Fruit fly (Drosophila melanogaster) whole organism, embryonic: ENCODE measurements around the gene Trl.

Source experiments
- Abd-B ChIP-seq: fragments of 200-800 bp; sonication (Bioruptor generic); optimal IDR thresholded peaks from 2 replicates; lab custom pipeline; 2018; ENCODE audit warnings: missing biosample characterization, mild to moderate bottlenecking, missing genetic modification characterization, moderate library complexity
- CG10147 ChIP-seq: fragments of 200-800 bp; sonication (Bioruptor generic); optimal IDR thresholded peaks from 2 replicates; lab custom pipeline; 2019; ENCODE audit warnings: missing biosample characterization, mild to moderate bottlenecking, missing genetic modification characterization, moderate library complexity
- CG11723 ChIP-seq: fragments of 200-800 bp; sonication (Bioruptor generic); optimal IDR thresholded peaks from 2 replicates; lab custom pipeline; 2017; ENCODE audit warnings: missing biosample characterization, mild to moderate bottlenecking, missing genetic modification characterization
- CG12942 ChIP-seq: fragments of 200-800 bp; sonication (Bioruptor generic); optimal IDR thresholded peaks from 3 replicates; lab custom pipeline; 2016; ENCODE audit warnings: missing biosample characterization, missing genetic modification characterization
- CG14014 ChIP-seq: fragments of 200-800 bp; sonication (Bioruptor generic); IDR thresholded peaks from 2 replicates; pipeline ENCODE4 v1.3.6; 2022; ENCODE audit warnings: missing biosample characterization, missing genetic modification characterization
- CG14965 ChIP-seq: fragments of 200-800 bp; sonication (Bioruptor generic); optimal IDR thresholded peaks from 2 replicates; lab custom pipeline; 2016; ENCODE audit warnings: missing biosample characterization, missing genetic modification characterization, borderline replicate concordance
- CG1603 ChIP-seq: fragments of 200-800 bp; sonication (Bioruptor generic); optimal IDR thresholded peaks from 2 replicates; lab custom pipeline; 2019; ENCODE audit warnings: missing biosample characterization, mild to moderate bottlenecking, missing genetic modification characterization, moderate library complexity
- CG16813 ChIP-seq: fragments of 200-800 bp; sonication (Bioruptor generic); IDR thresholded peaks from 3 replicates; pipeline ENCODE4 v1.3.6; 2022; ENCODE audit warnings: missing biosample characterization, missing genetic modification characterization; ENCODE audit not compliant: partially characterized antibody
- CG17829 ChIP-seq: fragments of 200-800 bp; optimal IDR thresholded peaks from 2 replicates; lab custom pipeline; 2019; ENCODE audit warnings: missing biosample characterization, mild to moderate bottlenecking, missing genetic modification characterization, moderate library complexity
- CG18619 ChIP-seq: fragments of 200-800 bp; sonication (Bioruptor generic); optimal IDR thresholded peaks from 3 replicates; lab custom pipeline; 2017; ENCODE audit warnings: missing biosample characterization, mild to moderate bottlenecking, missing genetic modification characterization
- CG2678 ChIP-seq: fragments of 200-800 bp; sonication (Bioruptor generic); optimal IDR thresholded peaks from 3 replicates; lab custom pipeline; 2019; ENCODE audit warnings: missing biosample characterization, mild to moderate bottlenecking, missing genetic modification characterization, moderate library complexity
- CG3838 ChIP-seq: fragments of 200-800 bp; sonication (Bioruptor generic); optimal IDR thresholded peaks from 3 replicates; lab custom pipeline; 2016; ENCODE audit warnings: missing biosample characterization, missing genetic modification characterization
- CG3847 ChIP-seq: fragments of 200-800 bp; sonication (Bioruptor generic); IDR thresholded peaks from 2 replicates; pipeline ENCODE4 v1.3.6; 2022; ENCODE audit warnings: missing biosample characterization, missing genetic modification characterization
- CG42726 ChIP-seq: fragments of 200-800 bp; sonication (Bioruptor generic); IDR thresholded peaks from 2 replicates; pipeline ENCODE4 v1.3.6; 2022; ENCODE audit warnings: missing biosample characterization, missing genetic modification characterization; ENCODE audit not compliant: partially characterized antibody
- CG4328 ChIP-seq: fragments of 200-800 bp; sonication (Bioruptor generic); optimal IDR thresholded peaks from 3 replicates; lab custom pipeline; 2017; ENCODE audit warnings: missing biosample characterization, missing genetic modification reagents, missing genetic modification characterization
- CG4424 ChIP-seq: fragments of 200-800 bp; sonication (Bioruptor generic); optimal IDR thresholded peaks from 3 replicates; lab custom pipeline; 2016; ENCODE audit warnings: missing biosample characterization, missing genetic modification characterization
- CG7271 ChIP-seq: fragments of 200-800 bp; sonication (Bioruptor generic); optimal IDR thresholded peaks from 2 replicates; lab custom pipeline; 2018; ENCODE audit warnings: missing biosample characterization, mild to moderate bottlenecking, missing genetic modification characterization, moderate library complexity
- CG7372 ChIP-seq: fragments of 200-800 bp; sonication (Bioruptor generic); IDR thresholded peaks from 2 replicates; pipeline ENCODE4 v1.3.6; 2022; ENCODE audit warnings: missing biosample characterization, missing genetic modification characterization
- CG8765 ChIP-seq: fragments of 200-800 bp; sonication (Bioruptor generic); IDR thresholded peaks from 2 replicates; pipeline ENCODE4 v1.3.6; 2022; ENCODE audit warnings: missing biosample characterization, missing genetic modification characterization
- CG9932 ChIP-seq: fragments of 200-800 bp; sonication (Bioruptor generic); IDR thresholded peaks from 2 replicates; pipeline ENCODE4 v1.3.6; 2022; ENCODE audit warnings: missing biosample characterization, missing genetic modification characterization
- CoRest ChIP-seq: fragments of 200-800 bp; sonication (Bioruptor generic); optimal IDR thresholded peaks from 3 replicates; lab custom pipeline; 2018; ENCODE audit warnings: missing biosample characterization, mild to moderate bottlenecking, missing genetic modification characterization, moderate library complexity
- D19B ChIP-seq: fragments of 200-800 bp; sonication (Bioruptor generic); optimal IDR thresholded peaks from 2 replicates; lab custom pipeline; 2017; ENCODE audit warnings: missing biosample characterization, mild to moderate bottlenecking, missing genetic modification characterization
- Dad ChIP-seq: fragments of 200-800 bp; sonication (Bioruptor generic); optimal IDR thresholded peaks from 3 replicates; lab custom pipeline; 2016; ENCODE audit warnings: missing biosample characterization, missing genetic modification characterization
- Dek ChIP-seq: fragments of 200-800 bp; sonication (Bioruptor generic); optimal IDR thresholded peaks from 3 replicates; lab custom pipeline; 2019; ENCODE audit warnings: missing biosample characterization, mild to moderate bottlenecking, missing genetic modification characterization, moderate library complexity
- Dll ChIP-seq: fragments of 200-800 bp; sonication (Bioruptor generic); IDR thresholded peaks from 4 replicates; pipeline ENCODE4 v1.3.6; 2022; ENCODE audit warnings: missing biosample characterization, missing genetic modification characterization; ENCODE audit not compliant: partially characterized antibody
- Fer3 ChIP-seq: fragments of 200-800 bp; sonication (Bioruptor generic); optimal IDR thresholded peaks from 2 replicates; lab custom pipeline; 2018; ENCODE audit warnings: missing biosample characterization, mild to moderate bottlenecking, missing genetic modification characterization, moderate library complexity
- H2.0 ChIP-seq: fragments of 200-800 bp; sonication (Bioruptor generic); IDR thresholded peaks from 2 replicates; pipeline ENCODE4 v1.3.6; 2022; ENCODE audit warnings: missing biosample characterization, missing genetic modification characterization
- Opbp ChIP-seq: fragments of 200-800 bp; sonication (Bioruptor generic); IDR thresholded peaks from 3 replicates; pipeline ENCODE4 v1.3.6; 2022; ENCODE audit warnings: missing biosample characterization, missing genetic modification characterization; ENCODE audit not compliant: partially characterized antibody
- Rx ChIP-seq: fragments of 200-800 bp; sonication (Bioruptor generic); IDR thresholded peaks from 2 replicates; pipeline ENCODE4 v1.3.6; 2022; ENCODE audit warnings: missing biosample characterization, missing genetic modification characterization
- ac ChIP-seq: fragments of 200-800 bp; sonication (Bioruptor generic); optimal IDR thresholded peaks from 3 replicates; lab custom pipeline; 2017; ENCODE audit warnings: missing biosample characterization, mild to moderate bottlenecking, missing genetic modification characterization
- ase ChIP-seq: fragments of 200-800 bp; sonication (Bioruptor generic); IDR thresholded peaks from 3 replicates; pipeline ENCODE4 v1.3.6; 2022; ENCODE audit warnings: missing biosample characterization, missing genetic modification characterization
- ftz-f1 ChIP-seq: fragments of 200-800 bp; sonication (Bioruptor generic); optimal IDR thresholded peaks from 2 replicates; lab custom pipeline; 2016; ENCODE audit warnings: missing biosample characterization, missing genetic modification characterization
- gsb-n ChIP-seq: fragments of 200-800 bp; sonication (Bioruptor generic); optimal IDR thresholded peaks from 3 replicates; lab custom pipeline; 2018; ENCODE audit warnings: missing biosample characterization, mild to moderate bottlenecking, missing genetic modification characterization
- hkb ChIP-seq, 2 experiments: fragments of 200-800 bp in 1 of 2; fragments of >200 bp in 1 of 2; sonication (Bioruptor generic) in 1 of 2; IDR thresholded peaks in 1 of 2; optimal IDR thresholded peaks in 1 of 2; 2 replicates each; pipeline versions ENCODE4 v1.3.6 to Lab custom; 2017 to 2022; ENCODE audit warnings: missing biosample characterization in 1 of 2, missing genetic modification characterization in 1 of 2
- inv ChIP-seq: fragments of 200-800 bp; sonication (Bioruptor generic); IDR thresholded peaks from 2 replicates; pipeline ENCODE4 v1.3.6; 2022; ENCODE audit warnings: missing biosample characterization, missing genetic modification characterization; ENCODE audit not compliant: partially characterized antibody
- jumu ChIP-seq: fragments of 200-800 bp; sonication (Bioruptor generic); optimal IDR thresholded peaks from 3 replicates; lab custom pipeline; 2016; ENCODE audit warnings: missing biosample characterization, missing genetic modification characterization
- kni ChIP-seq: fragments of 200-800 bp; sonication (Bioruptor generic); optimal IDR thresholded peaks from 3 replicates; lab custom pipeline; 2017; ENCODE audit warnings: mild to moderate bottlenecking, missing biosample characterization, missing genetic modification reagents, missing genetic modification characterization
- lov ChIP-seq, 2 experiments: fragments of 200-800 bp in 1 of 2; fragments of >200 bp in 1 of 2; sonication (Bioruptor generic) in 1 of 2; IDR thresholded peaks in 1 of 2; optimal IDR thresholded peaks in 1 of 2; 2 replicates in 1 of 2; 3 replicates in 1 of 2; pipeline versions ENCODE4 v1.3.6 to Lab custom; 2017 to 2022; ENCODE audit warnings: missing biosample characterization in 1 of 2, missing genetic modification characterization in 1 of 2
- maf-S ChIP-seq: fragments of 200-800 bp; sonication (Bioruptor generic); optimal IDR thresholded peaks from 2 replicates; lab custom pipeline; 2016; ENCODE audit warnings: missing biosample characterization, missing genetic modification characterization
- otp ChIP-seq: fragments of 200-800 bp; sonication (Bioruptor generic); IDR thresholded peaks from 3 replicates; pipeline ENCODE4, ENCODE4 v1.3.6; 2022; ENCODE audit warnings: missing biosample characterization, missing genetic modification characterization
- p53 ChIP-seq: fragments of 200-800 bp; sonication (Bioruptor generic); optimal IDR thresholded peaks from 2 replicates; lab custom pipeline; 2016; ENCODE audit warnings: missing biosample characterization, missing genetic modification characterization
- ro ChIP-seq: fragments of 200-800 bp; sonication (Bioruptor generic); IDR thresholded peaks from 2 replicates; pipeline ENCODE4 v1.3.6; 2022; ENCODE audit warnings: missing biosample characterization, missing genetic modification characterization
- tna ChIP-seq: fragments of 200-800 bp; sonication (Bioruptor generic); IDR thresholded peaks from 2 replicates; pipeline ENCODE4 v1.3.6; 2022; ENCODE audit warnings: missing biosample characterization, missing genetic modification characterization; ENCODE audit not compliant: partially characterized antibody
- tx ChIP-seq: fragments of 200-800 bp; sonication (Bioruptor generic); optimal IDR thresholded peaks from 2 replicates; lab custom pipeline; 2016; ENCODE audit warnings: missing biosample characterization, missing genetic modification characterization
- unpg ChIP-seq: fragments of 200-800 bp; sonication (Bioruptor generic); optimal IDR thresholded peaks from 3 replicates; lab custom pipeline; 2018; ENCODE audit warnings: missing biosample characterization, mild to moderate bottlenecking, missing genetic modification characterization, moderate library complexity
- vnd ChIP-seq: fragments of 200-800 bp; sonication (Bioruptor generic); IDR thresholded peaks from 3 replicates; pipeline ENCODE4 v1.3.6; 2022; ENCODE audit warnings: missing biosample characterization, missing genetic modification characterization; ENCODE audit not compliant: partially characterized antibody
- wdn ChIP-seq: fragments of 200-800 bp; sonication (Bioruptor generic); IDR thresholded peaks from 2 replicates; pipeline ENCODE4 v1.3.6; 2022; ENCODE audit warnings: missing biosample characterization, missing genetic modification characterization
- wek ChIP-seq: fragments of 200-800 bp; sonication (Bioruptor generic); optimal IDR thresholded peaks from 3 replicates; lab custom pipeline; 2018; ENCODE audit warnings: missing biosample characterization, mild to moderate bottlenecking, missing genetic modification characterization, moderate library complexity
- zen2 ChIP-seq: fragments of 200-800 bp; sonication (Bioruptor generic); IDR thresholded peaks from 3 replicates; pipeline ENCODE4 v1.3.6; 2022; ENCODE audit warnings: missing biosample characterization, missing genetic modification characterization; ENCODE audit not compliant: partially characterized antibody

Trl gene

DNA sequence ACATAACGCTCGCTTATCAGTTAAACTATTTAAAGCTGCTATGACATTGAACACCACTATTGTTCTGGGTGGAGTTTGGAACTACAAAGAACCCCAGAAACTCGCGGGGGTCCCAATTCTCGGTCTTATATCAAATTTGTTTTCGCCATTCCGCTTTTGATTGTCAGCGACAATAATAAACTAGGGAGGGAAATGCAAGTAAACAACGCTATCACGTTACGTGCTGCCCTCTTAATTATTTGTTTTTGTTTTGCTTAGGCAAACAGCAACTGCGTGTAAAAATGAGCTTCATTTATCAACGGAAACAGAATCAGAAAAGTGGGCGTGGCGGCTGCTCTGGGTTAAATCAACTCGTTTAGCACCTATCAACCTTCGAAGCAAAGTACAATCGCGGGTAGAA is 19.3 kb upstream of the Trl start (continued):
- TF ChIP-seq CG11723 (GFP tag; lab: Kevin White, UChicago) = peak; percentile 14
- TF ChIP-seq lov (optimal IDR thresholded peaks at IDR 0.05; lab: Kevin White, UChicago) = no peak
- peak; percentile 79; the same call in 1 of the 3 replicates for TF ChIP-seq lov (GFP tag; IDR thresholded peaks at IDR 0.05; lab: Robert Waterston, UW)
- TF ChIP-seq CG7271 (tag; lab: Kevin White, UChicago) = no peak
- TF ChIP-seq CoRest (tag; lab: Kevin White, UChicago) = peak; percentile 9
- TF ChIP-seq CG2678 (tag; lab: Kevin White, UChicago) = peak; percentile 51
- TF ChIP-seq D19B (GFP tag; lab: Kevin White, UChicago) = no peak
- TF ChIP-seq CG42726 (GFP tag; lab: Robert Waterston, UW) = no peak
- peak; percentile 53 for TF ChIP-seq CG1603 (tag; lab: Kevin White, UChicago)
- no peak for TF ChIP-seq kni (GFP tag; lab: Kevin White, UChicago)
- TF ChIP-seq CG12942 (GFP tag; lab: Kevin White, UChicago) = peak; percentile 18
- no peak for TF ChIP-seq Dad (GFP tag; lab: Kevin White, UChicago)
- no peak for TF ChIP-seq H2.0 (GFP tag; lab: Robert Waterston, UW)
- no peak for TF ChIP-seq Opbp (GFP tag; lab: Robert Waterston, UW)
- no peak for TF ChIP-seq inv
- no peak for TF ChIP-seq maf-S (GFP tag; lab: Kevin White, UChicago)
- no peak for TF ChIP-seq ro (GFP tag; lab: Robert Waterston, UW)
- no peak for TF ChIP-seq tx (GFP tag; lab: Kevin White, UChicago)
- TF ChIP-seq CG16813 (GFP tag; lab: Robert Waterston, UW) = no peak
- no peak for TF ChIP-seq zen2 (GFP tag; lab: Robert Waterston, UW)
- TF ChIP-seq CG14965 (GFP tag; lab: Kevin White, UChicago) = no peak
- TF ChIP-seq CG8765 (GFP tag; lab: Robert Waterston, UW) = no peak
- TF ChIP-seq tna = no peak
- TF ChIP-seq Abd-B (GFP tag; lab: Kevin White, UChicago) = no peak
- no peak for TF ChIP-seq CG7372 (GFP tag; lab: Robert Waterston, UW)
- TF ChIP-seq jumu (GFP tag; lab: Kevin White, UChicago) = no peak
- no peak for TF ChIP-seq CG10147 (GFP tag; lab: Kevin White, UChicago)
- no peak for TF ChIP-seq Dek (tag; lab: Kevin White, UChicago)
- TF ChIP-seq unpg = peak; percentile 23
- no peak for TF ChIP-seq p53 (GFP tag; lab: Kevin White, UChicago)
- TF ChIP-seq ac (GFP tag; lab: Kevin White, UChicago) = no peak
- no peak for TF ChIP-seq Fer3 (tag; lab: Kevin White, UChicago)
- peak; percentile 62; the same call in 1 of the 2 replicates for TF ChIP-seq CG14014 (GFP tag; lab: Robert Waterston, UW)
- no peak for TF ChIP-seq Rx
- TF ChIP-seq vnd (GFP tag; lab: Robert Waterston, UW) = no peak
- no peak for TF ChIP-seq wdn (GFP tag; lab: Robert Waterston, UW)
- TF ChIP-seq CG4328 = peak; percentile 43
- 0 out of 3 replicates have a peak, but pooled peaks have one; percentile 12 for TF ChIP-seq otp (GFP tag; lab: Robert Waterston, UW)
- TF ChIP-seq CG18619 (GFP tag; lab: Kevin White, UChicago) = peak; percentile 45
- peak; percentile 69 for TF ChIP-seq wek (GFP tag; lab: Kevin White, UChicago)
- TF ChIP-seq ftz-f1 (GFP tag; lab: Kevin White, UChicago) = no peak
- no peak for TF ChIP-seq CG9932 (GFP tag; lab: Robert Waterston, UW)
- TF ChIP-seq Dll (GFP tag; lab: Robert Waterston, UW) = no peak
- peak; percentile 24 for TF ChIP-seq gsb-n (tag; lab: Kevin White, UChicago)
- TF ChIP-seq CG17829 (tag; lab: Kevin White, UChicago) = no peak
- TF ChIP-seq CG3847 (GFP tag; lab: Robert Waterston, UW) = no peak
- TF ChIP-seq hkb (optimal IDR thresholded peaks at IDR 0.05; lab: Kevin White, UChicago) = no peak
- peak; percentile 54 for TF ChIP-seq hkb (GFP tag; IDR thresholded peaks at IDR 0.05; lab: Robert Waterston, UW)
- TF ChIP-seq CG4424 (GFP tag; lab: Kevin White, UChicago) = no peak
- peak; percentile 46 for TF ChIP-seq CG3838
- TF ChIP-seq ase = no peak
